Fruit fly (Drosophila melanogaster): Measurements from ENCODE around the gene nAChRbeta3.
A peak's percentile ranks its signal among the peaks of the same experiment; 100 is the strongest.

nAChRbeta3 gene

dm6 chr2L:530245-530644 is 14.7 kb upstream of the nAChRbeta3 start (continued):
- TF ChIP-seq vvl (GFP tag; IDR thresholded peaks at IDR 0.05) (0 out of 2 replicates have a peak, but pooled peaks have one; percentile 22), Dip3 (GFP tag; optimal IDR thresholded peaks at IDR 0.05) (no peak), CG11456 (GFP tag; IDR thresholded peaks at IDR 0.05) (no peak), grau (tag; optimal IDR thresholded peaks at IDR 0.05) (peak; percentile 6), lmd (GFP tag; IDR thresholded peaks at IDR 0.05) (no peak), ci (GFP tag; IDR thresholded peaks at IDR 0.05) (0 out of 3 replicates have a peak, but pooled peaks have one; percentile 47), dysf (GFP tag; IDR thresholded peaks at IDR 0.05) (peak; percentile 34; the same call in 1 of the 3 replicates), lab (GFP tag; optimal IDR thresholded peaks at IDR 0.05) (peak; percentile 4), CG18599 (GFP tag; optimal IDR thresholded peaks at IDR 0.05) (peak; percentile 45), sens-2 (GFP tag; IDR thresholded peaks at IDR 0.05) (no peak), Xbp1 (GFP tag; optimal IDR thresholded peaks at IDR 0.05) (peak; percentile 47), row (GFP tag; IDR thresholded peaks at IDR 0.05) (peak; percentile 48; the same call in 2 of the 3 replicates), CG8765 (GFP tag; IDR thresholded peaks at IDR 0.05) (no peak), E2f1 (GFP tag; IDR thresholded peaks at IDR 0.05) (no peak), org-1 (GFP tag; optimal IDR thresholded peaks at IDR 0.05) (peak; percentile 17), CG1602 (GFP tag; optimal IDR thresholded peaks at IDR 0.05) (peak; percentile 4), corto (GFP tag; optimal IDR thresholded peaks at IDR 0.05) (peak; percentile 84), bsh (GFP tag; optimal IDR thresholded peaks at IDR 0.05) (peak; percentile 26 to 41), Hsf (GFP tag; optimal IDR thresholded peaks at IDR 0.05) (peak; percentile 28)

dm6 chr2L:533734-534133 is 11.2 kb upstream of the nAChRbeta3 start:
- TF ChIP-seq grn (GFP tag; optimal IDR thresholded peaks at IDR 0.05) (peak; percentile 81), crol (GFP tag; IDR thresholded peaks at IDR 0.05) (peak; percentile 79), amos (GFP tag; IDR thresholded peaks at IDR 0.05; ENCODE audit: partially characterized antibody) (no peak), sima (GFP tag; optimal IDR thresholded peaks at IDR 0.05) (no peak), CrebB (tag; optimal IDR thresholded peaks at IDR 0.05) (no peak)

dm6 chr2L:540572-541210 is 4.2 kb upstream of the nAChRbeta3 start:
- TF ChIP-seq Abd-B (GFP tag; optimal IDR thresholded peaks at IDR 0.05) (peak; percentile 28), CG16863 (GFP tag; optimal IDR thresholded peaks at IDR 0.05) (no peak), Xrp1 (GFP tag; IDR thresholded peaks at IDR 0.05) (no peak), trh (GFP tag; optimal IDR thresholded peaks at IDR 0.05) (no peak), CG11247 (GFP tag; IDR thresholded peaks at IDR 0.05) (no peak), lov (optimal IDR thresholded peaks at IDR 0.05) (no peak), lov (GFP tag; IDR thresholded peaks at IDR 0.05) (0 out of 3 replicates have a peak, but pooled peaks have one; percentile 44), p53 (GFP tag; optimal IDR thresholded peaks at IDR 0.05) (no peak), CG12659 (GFP tag; optimal IDR thresholded peaks at IDR 0.05) (peak; percentile 87), ind (GFP tag; optimal IDR thresholded peaks at IDR 0.05) (no peak), CG8388 (GFP tag; optimal IDR thresholded peaks at IDR 0.05) (no peak), Eip74EF (GFP tag; optimal IDR thresholded peaks at IDR 0.05) (peak in 1 of 2 experiments; percentile 54), Optix (GFP tag; IDR thresholded peaks at IDR 0.05) (no peak), Sry-β (GFP tag; optimal IDR thresholded peaks at IDR 0.05) (no peak), CG31441 (GFP tag; IDR thresholded peaks at IDR 0.05) (no peak), chif (GFP tag; optimal IDR thresholded peaks at IDR 0.05) (peak in 1 of 2 experiments; percentile 11), abd-A (tag; optimal IDR thresholded peaks at IDR 0.05) (peak; percentile 95), dpn (GFP tag; optimal IDR thresholded peaks at IDR 0.05) (peak in 1 of 2 experiments; percentile 2), CG31365 (tag; optimal IDR thresholded peaks at IDR 0.05) (no peak), esg (GFP tag; conservative IDR thresholded peaks at IDR 0.05) (no peak), lab (GFP tag; optimal IDR thresholded peaks at IDR 0.05) (peak; percentile 42), TFAM (GFP tag; optimal IDR thresholded peaks at IDR 0.05) (no peak), CG18476 (GFP tag; optimal IDR thresholded peaks at IDR 0.05) (no peak), CG33557 (GFP tag; optimal IDR thresholded peaks at IDR 0.05) (peak; percentile 62), kni (GFP tag; optimal IDR thresholded peaks at IDR 0.05) (peak; percentile 100)

All from whole organism, embryonic.